Worm (Caenorhabditis elegans): ENCODE measurements around the gene F40G9.12.

ce11 chrIII:147570-148076 is 24.0 kb upstream of the F40G9.12 start, which contains the start of gene sqst-5:
- TF ChIP-seq gmeb-2 (tag; optimal IDR thresholded peaks at IDR 0.05) (no peak), dve-1 (tag; optimal IDR thresholded peaks at IDR 0.05) (no peak), K02D7.2 (tag; optimal IDR thresholded peaks at IDR 0.05) (no peak), ceh-34 (tag; optimal IDR thresholded peaks at IDR 0.05) (no peak), ceh-24 (tag; optimal IDR thresholded peaks at IDR 0.05) (no peak), mec-3 (tag; optimal IDR thresholded peaks at IDR 0.05; ENCODE audit: borderline replicate concordance) (no peak), ama-1 (optimal IDR thresholded peaks at IDR 0.05) (no peak), ttx-3 (tag; optimal IDR thresholded peaks at IDR 0.05) (no peak), unc-55 (GFP tag; optimal IDR thresholded peaks at IDR 0.05) (no peak), nhr-11 (tag; optimal IDR thresholded peaks at IDR 0.05) (no peak), ceh-9 (tag; optimal IDR thresholded peaks at IDR 0.05) (no peak), K09A11.1 (tag; optimal IDR thresholded peaks at IDR 0.05; ENCODE audit: insufficient read depth) (no peak), ceh-14 (tag; optimal IDR thresholded peaks at IDR 0.05) (no peak)

Measured in whole organism, late embryonic.